Worm (Caenorhabditis elegans) whole organism, mixed stage, embryonic: ENCODE measurements around the gene R12A1.3.

ENCODE experiments used
- M03D4.4 ChIP-seq: sonication (generic microtip); optimal IDR thresholded peaks from 2 replicates; lab custom pipeline; 2017; ENCODE audit warnings: mild to moderate bottlenecking, missing genetic modification characterization, missing compliant biosample characterization
- bed-3 ChIP-seq: fragments of 200-800 bp; sonication (Bioruptor generic); optimal IDR thresholded peaks from 3 replicates; lab custom pipeline; 2018; ENCODE audit warnings: mild to moderate bottlenecking, missing genetic modification characterization, moderate library complexity, missing compliant biosample characterization
- blmp-1 ChIP-seq: fragments of 150-350 bp; optimal IDR thresholded peaks from 2 replicates; lab custom pipeline; 2014; ENCODE audit warnings: missing biosample characterization, missing genetic modification characterization
- ceh-39 ChIP-seq: fragments of 150-350 bp; optimal IDR thresholded peaks from 2 replicates; lab custom pipeline; 2014; ENCODE audit warnings: missing biosample characterization, missing genetic modification characterization
- ceh-43 ChIP-seq: fragments of 200-800 bp; sonication (Bioruptor generic); optimal IDR thresholded peaks from 2 replicates; lab custom pipeline; 2018; ENCODE audit warnings: mild to moderate bottlenecking, missing genetic modification characterization, moderate library complexity, missing compliant biosample characterization
- ces-1 ChIP-seq: fragments of 150-350 bp; optimal IDR thresholded peaks from 2 replicates; lab custom pipeline; 2014; ENCODE audit warnings: missing biosample characterization, missing genetic modification reagents, missing genetic modification characterization
- cnd-1 ChIP-seq: fragments of 200-800 bp; sonication (Bioruptor generic); optimal IDR thresholded peaks from 2 replicates; lab custom pipeline; 2018; ENCODE audit warnings: mild to moderate bottlenecking, missing genetic modification characterization, missing compliant biosample characterization
- drap-1 ChIP-seq: fragments of 200-800 bp; sonication (Bioruptor generic); optimal IDR thresholded peaks from 3 replicates; lab custom pipeline; 2018; ENCODE audit warnings: mild to moderate bottlenecking, missing genetic modification characterization, missing compliant biosample characterization
- elt-1 ChIP-seq: sonication (generic microtip); optimal IDR thresholded peaks from 2 replicates; lab custom pipeline; 2017; ENCODE audit warnings: missing genetic modification characterization, mild to moderate bottlenecking, missing compliant biosample characterization, antibody characterized with exemption, moderate library complexity, borderline replicate concordance; ENCODE audit not compliant: insufficient read depth
- elt-3 ChIP-seq: fragments of 150-350 bp; optimal IDR thresholded peaks from 2 replicates; lab custom pipeline; 2014; ENCODE audit warnings: missing biosample characterization, missing genetic modification characterization
- flh-1 ChIP-seq: fragments of 200-800 bp; sonication (Bioruptor generic); optimal IDR thresholded peaks from 2 replicates; lab custom pipeline; 2018; ENCODE audit warnings: mild to moderate bottlenecking, missing genetic modification characterization, moderate library complexity, missing compliant biosample characterization
- ham-2 ChIP-seq: fragments of 200-800 bp; sonication (Bioruptor generic); optimal IDR thresholded peaks from 2 replicates; lab custom pipeline; 2018; ENCODE audit warnings: mild to moderate bottlenecking, missing genetic modification characterization, missing compliant biosample characterization
- hlh-1 ChIP-seq: fragments of 150-350 bp; optimal IDR thresholded peaks from 2 replicates; lab custom pipeline; 2014; ENCODE audit warnings: missing biosample characterization, missing genetic modification reagents, missing genetic modification characterization
- lin-13 ChIP-seq: fragments of 150-350 bp; optimal IDR thresholded peaks from 2 replicates; lab custom pipeline; 2014; ENCODE audit warnings: missing biosample characterization, missing genetic modification characterization
- lin-32 ChIP-seq: fragments of 200-800 bp; sonication (Bioruptor generic); optimal IDR thresholded peaks from 2 replicates; lab custom pipeline; 2018; ENCODE audit warnings: mild to moderate bottlenecking, missing genetic modification characterization, missing compliant biosample characterization
- lsy-2 ChIP-seq: fragments of 150-350 bp; optimal IDR thresholded peaks from 2 replicates; lab custom pipeline; 2014; ENCODE audit warnings: missing biosample characterization, missing genetic modification characterization
- mab-5 ChIP-seq: fragments of 150-350 bp; optimal IDR thresholded peaks from 2 replicates; lab custom pipeline; 2014; ENCODE audit warnings: missing biosample characterization, missing genetic modification characterization
- mls-2 ChIP-seq: sonication (generic microtip); optimal IDR thresholded peaks from 2 replicates; lab custom pipeline; 2016; ENCODE audit warnings: mild to moderate bottlenecking, missing genetic modification characterization, moderate library complexity, missing compliant biosample characterization
- nhr-2 ChIP-seq: fragments of 150-350 bp; optimal IDR thresholded peaks from 2 replicates; lab custom pipeline; 2014; ENCODE audit warnings: missing biosample characterization, missing genetic modification characterization
- nhr-28 ChIP-seq: fragments of 150-350 bp; optimal IDR thresholded peaks from 2 replicates; lab custom pipeline; 2014; ENCODE audit warnings: missing biosample characterization, missing genetic modification characterization
- nhr-76 ChIP-seq: sonication (generic microtip); optimal IDR thresholded peaks from 2 replicates; lab custom pipeline; 2017; ENCODE audit warnings: missing biosample characterization, missing genetic modification characterization
- pha-4 ChIP-seq: fragments of 150-350 bp; optimal IDR thresholded peaks from 2 replicates; lab custom pipeline; 2018; ENCODE audit warnings: missing biosample characterization, missing genetic modification reagents, missing genetic modification characterization
- sem-2 ChIP-seq: fragments of 200-800 bp; sonication (Bioruptor generic); optimal IDR thresholded peaks from 2 replicates; lab custom pipeline; 2018; ENCODE audit warnings: mild to moderate bottlenecking, missing genetic modification characterization, missing compliant biosample characterization
- snpc-4 ChIP-seq: fragments of 150-350 bp; optimal IDR thresholded peaks from 2 replicates; lab custom pipeline; 2014; ENCODE audit warnings: missing biosample characterization, missing genetic modification characterization
- sptf-1 ChIP-seq: sonication (generic microtip); optimal IDR thresholded peaks from 2 replicates; lab custom pipeline; 2017; ENCODE audit warnings: mild to moderate bottlenecking, missing genetic modification characterization, moderate library complexity, missing compliant biosample characterization
- tbx-8 ChIP-seq: fragments of 200-800 bp; sonication (Bioruptor generic); optimal IDR thresholded peaks from 2 replicates; lab custom pipeline; 2018; ENCODE audit warnings: mild to moderate bottlenecking, missing genetic modification characterization, moderate library complexity, missing compliant biosample characterization
- unc-120 ChIP-seq: sonication (generic microtip); optimal IDR thresholded peaks from 2 replicates; lab custom pipeline; 2017; ENCODE audit warnings: missing genetic modification characterization, missing compliant biosample characterization; ENCODE audit not compliant: poor library complexity, severe bottlenecking
- unc-62 ChIP-seq: fragments of 150-350 bp; optimal IDR thresholded peaks from 2 replicates; lab custom pipeline; 2014; ENCODE audit warnings: missing biosample characterization, missing genetic modification reagents, missing genetic modification characterization
- zip-8 ChIP-seq: fragments of 150-350 bp; optimal IDR thresholded peaks from 2 replicates; lab custom pipeline; 2014; ENCODE audit warnings: missing biosample characterization, missing genetic modification characterization
- ztf-11 ChIP-seq: fragments of 150-350 bp; optimal IDR thresholded peaks from 2 replicates; lab custom pipeline; 2014; ENCODE audit warnings: missing biosample characterization, missing genetic modification characterization

Gene R12A1.3

ce11 chrV:1438832-1439231 lies 13.2 kb upstream of the R12A1.3 start, which contains the start of gene R09B5.11:
Gene R09B5.11 (plus strand): TSS chrV:1439205.
- TF ChIP-seq unc-120 (no peak), pha-4 (tag; lab: Kevin White, UChicago) (no peak), snpc-4 (tag; lab: Kevin White, UChicago) (no peak), lin-13 (no peak), blmp-1 (tag; lab: Kevin White, UChicago) (no peak), ceh-39 (tag; lab: Kevin White, UChicago) (no peak), ceh-43 (GFP tag; lab: Kevin White, UChicago) (no peak), cnd-1 (no peak), flh-1 (GFP tag; lab: Kevin White, UChicago) (no peak), elt-3 (no peak)

DNA sequence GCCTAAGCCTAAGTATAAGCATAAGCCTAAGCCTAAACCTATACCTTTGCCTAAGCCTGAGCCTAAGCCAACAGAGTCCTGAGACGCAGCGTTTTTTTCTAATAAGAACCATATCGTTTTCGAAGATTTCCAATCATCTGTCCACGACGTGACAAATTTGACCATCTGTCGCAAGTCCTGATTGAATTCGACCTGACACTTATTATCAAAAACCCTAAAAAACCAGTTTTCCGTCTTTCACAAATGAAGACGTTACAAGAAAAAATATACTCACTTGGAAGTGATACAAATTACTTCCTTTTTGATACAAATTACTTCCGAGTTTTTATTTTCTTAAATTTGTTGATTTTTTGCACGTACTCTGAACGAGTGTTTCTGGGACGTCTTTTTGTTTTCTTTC lies 12.6 kb upstream of the R12A1.3 start:
- TF ChIP-seq lin-32 (GFP tag; lab: Kevin White, UChicago) (no peak), lsy-2 (no peak), pha-4 (tag; lab: Kevin White, UChicago) (no peak), unc-120 (no peak), bed-3 (no peak), unc-62 (GFP tag; lab: Kevin White, UChicago) (no peak), ham-2 (GFP tag; lab: Kevin White, UChicago) (no peak), sem-2 (GFP tag; lab: Kevin White, UChicago) (no peak), nhr-76 (tag; lab: Kevin White, UChicago) (no peak), tbx-8 (no peak), mls-2 (tag; lab: Kevin White, UChicago) (no peak), blmp-1 (tag; lab: Kevin White, UChicago) (no peak), cnd-1 (no peak), nhr-28 (tag; lab: Kevin White, UChicago) (no peak), ztf-11 (no peak), drap-1 (GFP tag; lab: Kevin White, UChicago) (no peak)

ce11 chrV:1435106-1435505 lies 9.5 kb upstream of the R12A1.3 start:
- TF ChIP-seq ceh-43 (GFP tag; lab: Kevin White, UChicago) (no peak), tbx-8 (no peak), nhr-2 (no peak), bed-3 (no peak)

- TF ChIP-seq zip-8 (tag; lab: Kevin White, UChicago) (no peak), mab-5 (tag; lab: Kevin White, UChicago) (no peak)
Measured at ce11 chrV:1434398-1434797, 8.8 kb upstream of the R12A1.3 start.

DNA sequence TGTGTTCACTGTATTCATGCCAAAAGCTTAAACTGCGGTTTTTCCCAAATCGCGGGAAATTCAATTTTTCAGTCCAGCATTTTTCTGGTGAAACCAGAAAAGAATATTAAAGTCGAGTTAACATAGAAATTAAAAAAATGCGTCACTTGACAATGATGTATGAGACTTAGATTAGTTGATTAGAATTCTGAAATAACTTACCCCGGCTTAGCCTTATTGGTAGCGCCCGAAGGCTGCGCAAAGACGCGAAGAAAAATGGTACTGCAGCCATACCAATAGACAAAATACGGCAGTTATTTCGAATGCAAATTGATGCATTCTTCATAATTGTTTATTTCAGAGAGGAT lies 7.8 kb upstream of the R12A1.3 start:
- TF ChIP-seq sptf-1 (tag; lab: Kevin White, UChicago) (no peak), mab-5 (tag; lab: Kevin White, UChicago) (no peak), elt-1 (tag; lab: Kevin White, UChicago) (no peak), elt-3 (no peak), flh-1 (GFP tag; lab: Kevin White, UChicago) (no peak), lin-13 (no peak), ceh-43 (GFP tag; lab: Kevin White, UChicago) (no peak), M03D4.4 (tag; lab: Kevin White, UChicago) (no peak), sem-2 (GFP tag; lab: Kevin White, UChicago) (no peak), cnd-1 (no peak), bed-3 (no peak), ham-2 (GFP tag; lab: Kevin White, UChicago) (no peak), drap-1 (GFP tag; lab: Kevin White, UChicago) (no peak), ces-1 (GFP tag; lab: Kevin White, UChicago) (no peak), hlh-1 (no peak)
